Worm (Caenorhabditis elegans): ENCODE data around the gene mpst-7.

The mpst-7 gene

ce11 chrV:12961085-12961560, at the start of gene mpst-7:
Gene mpst-7 (minus strand): TSS chrV:12961135.
- TF ChIP-seq ztf-6 (GFP tag; IDR thresholded peaks at IDR 0.05) (no peak), K11D2.4 (GFP tag; IDR thresholded peaks at IDR 0.05) (no peak), F55B11.4 (tag; optimal IDR thresholded peaks at IDR 0.05; ENCODE audit: borderline replicate concordance, insufficient read depth) (no peak), nfya-1 (tag; optimal IDR thresholded peaks at IDR 0.05; ENCODE audit: borderline replicate concordance, insufficient read depth) (no peak), efl-1 (GFP tag; optimal IDR thresholded peaks at IDR 0.05) (peak; percentile 57), madf-6 (GFP tag; IDR thresholded peaks at IDR 0.05) (peak; percentile 36; the same call in 1 of the 2 replicates), ceh-40 (GFP tag; IDR thresholded peaks at IDR 0.05) (no peak)

ce11 chrV:13009843-13010242, 48.9 kb upstream of the mpst-7 start:
- peak; percentile 13 for TF ChIP-seq nhr-80 (tag; optimal IDR thresholded peaks at IDR 0.05)
- peak; percentile 54; the same call in 1 of the 2 replicates for TF ChIP-seq hmg-1.2 (GFP tag; IDR thresholded peaks at IDR 0.05)
- TF ChIP-seq Y79H2A.3 (GFP tag; conservative IDR thresholded peaks at IDR 0.05) = no peak

ce11 chrV:13009271-13009670, 48.3 kb upstream of the mpst-7 start:
- TF ChIP-seq madf-6 (GFP tag; IDR thresholded peaks at IDR 0.05) (peak; percentile 82), K12H6.12 (tag; optimal IDR thresholded peaks at IDR 0.05) (no peak), ztf-3 (GFP tag; optimal IDR thresholded peaks at IDR 0.05) (no peak), hlh-26 (GFP tag; conservative IDR thresholded peaks at IDR 0.05) (no peak), Y95B8A.8 (GFP tag; IDR thresholded peaks at IDR 0.05) (no peak), dpff-1 (tag; optimal IDR thresholded peaks at IDR 0.05) (no peak), lsl-1 (GFP tag; optimal IDR thresholded peaks at IDR 0.05) (peak; percentile 73), D2030.7 (GFP tag; IDR thresholded peaks at IDR 0.05) (0 out of 2 replicates have a peak, but pooled peaks have one; percentile 26), xnd-1 (tag; optimal IDR thresholded peaks at IDR 0.05) (peak; percentile 59), lin-54 (GFP tag; optimal IDR thresholded peaks at IDR 0.05) (no peak), tlf-1 (GFP tag; optimal IDR thresholded peaks at IDR 0.05) (no peak), madf-8 (GFP tag; conservative IDR thresholded peaks at IDR 0.05) (peak; percentile 56), let-526 (GFP tag; IDR thresholded peaks at IDR 0.05) (no peak), F33H1.4 (GFP tag; IDR thresholded peaks at IDR 0.05) (peak; percentile 47; the same call in 1 of the 2 replicates), rec-8 (tag; optimal IDR thresholded peaks at IDR 0.05) (no peak), snpc-1.1 (tag; optimal IDR thresholded peaks at IDR 0.05; ENCODE audit: insufficient read depth) (no peak), lag-1 (GFP tag; IDR thresholded peaks at IDR 0.05) (no peak), lin-26 (GFP tag; IDR thresholded peaks at IDR 0.05) (no peak), efl-1 (GFP tag; optimal IDR thresholded peaks at IDR 0.05) (peak; percentile 24), let-607 (tag; optimal IDR thresholded peaks at IDR 0.05) (no peak), sdz-38 (tag; optimal IDR thresholded peaks at IDR 0.05) (no peak), mxl-1 (tag; optimal IDR thresholded peaks at IDR 0.05) (no peak), snpc-1.3 (tag; optimal IDR thresholded peaks at IDR 0.05; ENCODE audit: insufficient read depth) (no peak)

- TF ChIP-seq madf-10 (tag; optimal IDR thresholded peaks at IDR 0.05) = no peak
These were observed 47.9 kb upstream of the mpst-7 start, which contains the start of gene F15B9.10 for ce11 chrV:13008825-13009224. Gene F15B9.10 (minus strand): TSS chrV:13008925.
